Fruit fly (Drosophila melanogaster) Kc167 (cell line): ENCODE results near the gene AGO2.

Source experiments
- Myc ChIP-seq: fragments of >200 bp; optimal IDR thresholded peaks from 2 replicates; lab custom pipeline; 2017; ENCODE audit warnings: missing external identifiers
- Sin3A ChIP-seq: fragments of >200 bp; optimal IDR thresholded peaks from 2 replicates; lab custom pipeline; 2018; ENCODE audit warnings: missing external identifiers
- h ChIP-seq: fragments of >200 bp; optimal IDR thresholded peaks from 3 replicates; lab custom pipeline; 2018; ENCODE audit warnings: missing external identifiers
- insv ChIP-seq: fragments of >200 bp; optimal IDR thresholded peaks from 3 replicates; lab custom pipeline; 2018; ENCODE audit warnings: missing external identifiers
- psq ChIP-seq: fragments of >200 bp; optimal IDR thresholded peaks from 2 replicates; lab custom pipeline; 2017; ENCODE audit warnings: missing external identifiers
- ttk ChIP-seq: sonication (Bioruptor generic); optimal IDR thresholded peaks from 2 replicates; lab custom pipeline; 2017; ENCODE audit warnings: missing external identifiers

Gene AGO2

DNA sequence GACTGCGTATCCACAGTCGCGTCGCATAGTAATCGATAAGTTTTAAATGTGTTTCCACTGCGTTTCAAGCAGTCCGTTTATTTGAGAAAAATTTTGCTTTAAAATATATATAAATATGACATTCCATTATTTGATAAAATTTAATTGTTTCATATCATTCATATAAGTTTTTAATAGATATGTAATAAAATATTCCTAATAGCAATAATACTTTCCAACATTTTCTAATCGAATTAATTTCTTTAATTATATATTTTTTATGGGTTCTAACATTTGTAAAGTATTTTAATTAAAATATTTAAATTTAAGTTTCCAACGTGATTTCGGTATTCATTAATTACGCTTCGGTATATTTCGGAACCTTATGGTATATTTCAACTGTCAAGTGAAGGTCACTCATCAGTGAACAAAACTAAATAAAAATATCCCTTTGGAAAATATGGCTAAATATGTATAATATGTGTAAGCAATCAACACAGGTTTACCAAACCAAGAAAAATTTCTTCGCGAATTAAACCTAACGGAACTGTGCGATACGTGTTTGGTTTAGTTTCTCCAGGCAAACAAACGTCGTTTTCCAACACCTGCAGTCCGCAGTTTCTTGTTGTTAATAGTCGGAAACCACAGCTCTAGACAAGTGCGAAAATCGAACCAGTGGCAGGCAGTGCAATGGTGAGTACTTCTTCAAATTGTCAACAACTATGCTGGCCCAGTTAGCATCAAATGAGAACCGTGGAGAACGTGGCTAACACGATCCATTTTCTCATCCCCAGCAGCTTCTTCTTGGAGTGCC is 9.3 kb downstream of the AGO2 start, which contains the start of the genes CG7739 and SCCRO:
TSS of gene CG7739 (minus strand) at position 8 of the 793 bp plus-strand sequence.
TSS of gene SCCRO (plus strand) at position 370 of the 793 bp plus-strand sequence.
- no peak for TF ChIP-seq Sin3A
- no peak for TF ChIP-seq h (lab: Kevin White, UChicago)
- TF ChIP-seq psq, result no peak
- TF ChIP-seq ttk, result no peak
- TF ChIP-seq insv (lab: Kevin White, UChicago), result no peak
- TF ChIP-seq Myc (lab: Kevin White, UChicago), result no peak

DNA sequence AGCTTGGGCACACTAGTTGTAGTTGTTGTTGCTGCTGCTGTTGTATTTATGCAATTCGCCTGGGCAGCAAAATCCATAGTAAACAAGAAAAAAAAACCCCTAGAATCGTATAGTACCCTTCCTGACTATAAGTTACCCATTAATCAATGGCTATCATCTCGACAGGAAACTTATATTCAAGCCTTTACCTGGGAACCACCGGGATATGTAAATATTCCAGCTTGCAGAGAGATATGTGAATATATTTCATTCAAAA is 9.9 kb downstream of the AGO2 start:
- TF ChIP-seq Sin3A (no peak), Myc (lab: Kevin White, UChicago) (no peak), psq (no peak), ttk (no peak), insv (lab: Kevin White, UChicago) (no peak), h (lab: Kevin White, UChicago) (no peak)

DNA sequence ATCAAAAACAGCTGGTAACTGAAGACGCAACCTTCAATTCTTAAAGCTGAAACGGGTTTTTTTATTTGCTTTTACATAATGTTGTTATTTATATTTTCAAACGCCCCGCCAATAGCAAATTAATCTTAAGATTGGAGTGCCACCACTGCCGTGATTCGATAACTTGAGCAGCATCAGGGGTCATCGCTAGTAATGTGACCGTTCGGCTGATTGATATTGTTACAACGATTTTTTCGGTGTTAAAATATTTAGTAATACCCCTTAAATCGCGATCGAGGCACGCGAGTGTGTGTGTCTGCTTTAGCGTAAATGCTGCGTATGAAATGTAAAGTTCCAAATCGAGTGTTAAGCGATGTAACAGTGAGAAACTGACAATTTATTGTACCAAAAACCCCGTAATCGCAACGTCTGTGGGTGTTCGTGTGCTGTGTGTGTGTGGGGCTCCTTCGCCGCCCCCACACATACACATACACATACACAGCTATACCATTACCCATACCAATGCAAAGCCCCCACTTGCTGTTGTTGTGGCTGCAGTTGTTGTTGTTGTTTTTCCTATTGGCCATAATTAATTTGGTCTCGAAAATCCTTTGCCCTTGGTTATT is 12.0 kb downstream of the AGO2 start, which contains the start of gene dop:
TSS of gene dop (plus strand) at position 185 of the 605 bp plus-strand sequence.
- no peak for TF ChIP-seq h (lab: Kevin White, UChicago)
- no peak for TF ChIP-seq ttk
- no peak for TF ChIP-seq Sin3A
- no peak for TF ChIP-seq insv (lab: Kevin White, UChicago)
- TF ChIP-seq Myc (lab: Kevin White, UChicago), result no peak
- no peak for TF ChIP-seq psq

DNA sequence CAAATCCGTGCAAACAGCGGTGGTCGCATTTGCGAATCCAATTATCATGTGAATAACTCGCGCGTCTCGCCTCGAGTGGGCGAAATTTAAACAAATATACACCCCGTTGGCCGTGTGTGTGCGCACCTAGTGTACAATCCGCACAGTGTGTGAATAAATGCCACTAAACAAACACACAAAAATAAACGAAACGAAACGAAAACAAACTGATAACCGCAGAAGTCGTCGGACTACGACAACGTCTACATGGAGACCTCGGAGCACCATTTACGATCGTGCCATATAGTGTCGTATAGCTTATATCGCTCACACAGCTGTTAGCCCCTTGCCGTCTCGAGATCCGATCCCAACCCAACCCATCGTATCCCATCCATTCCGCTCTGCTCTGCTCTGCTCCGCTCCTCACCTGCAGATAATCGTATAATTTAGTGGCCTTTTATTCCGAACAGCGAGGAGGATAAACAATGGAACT is 12.6 kb downstream of the AGO2 start:
- TF ChIP-seq insv (lab: Kevin White, UChicago) (no peak), ttk (no peak), Sin3A (no peak), psq (no peak), h (lab: Kevin White, UChicago) (no peak), Myc (lab: Kevin White, UChicago) (no peak)

DNA sequence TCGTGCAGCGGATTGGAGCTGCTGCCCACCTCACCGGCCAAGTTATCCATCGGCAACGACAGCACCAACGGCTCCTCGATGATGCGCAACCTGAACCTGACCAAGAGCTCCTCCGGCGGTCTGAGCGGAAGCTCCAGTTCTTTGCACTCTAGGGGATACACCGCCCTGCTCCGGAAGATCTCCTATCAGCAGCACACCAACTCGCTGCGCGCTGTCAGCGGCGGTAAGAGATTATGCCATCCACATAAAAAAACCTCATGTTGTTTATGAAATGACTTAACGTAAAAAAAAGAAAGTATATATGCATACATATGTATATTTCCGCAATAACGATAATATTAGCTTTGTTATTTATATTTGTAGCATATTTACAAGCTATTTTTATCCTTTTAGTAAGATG is 14.8 kb downstream of the AGO2 start:
- TF ChIP-seq psq (no peak), ttk (no peak), Sin3A (no peak), Myc (lab: Kevin White, UChicago) (no peak), h (lab: Kevin White, UChicago) (no peak), insv (lab: Kevin White, UChicago) (no peak)

DNA sequence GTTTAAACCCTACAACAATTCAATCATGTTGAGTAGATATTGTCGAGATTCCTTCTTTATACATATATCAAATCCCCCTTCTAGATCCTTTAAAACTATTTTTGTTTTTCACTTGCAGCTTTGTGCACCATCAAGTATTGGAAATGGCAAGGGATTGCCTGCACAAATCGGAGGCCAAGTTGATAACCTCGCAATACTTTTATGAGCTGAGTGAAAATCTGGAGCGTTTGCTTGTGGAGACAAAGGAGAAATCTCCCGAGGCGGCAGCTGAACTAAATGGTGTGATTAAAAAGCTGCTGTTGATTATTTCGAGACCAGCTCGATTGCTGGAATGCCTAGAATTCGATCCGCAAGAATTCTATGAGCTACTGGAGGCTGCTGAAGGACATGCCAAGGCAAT is 16.7 kb downstream of the AGO2 start:
- TF ChIP-seq Myc (lab: Kevin White, UChicago), result no peak
- no peak for TF ChIP-seq ttk
- no peak for TF ChIP-seq insv (lab: Kevin White, UChicago)
- TF ChIP-seq Sin3A, result no peak
- no peak for TF ChIP-seq psq
- no peak for TF ChIP-seq h (lab: Kevin White, UChicago)

DNA sequence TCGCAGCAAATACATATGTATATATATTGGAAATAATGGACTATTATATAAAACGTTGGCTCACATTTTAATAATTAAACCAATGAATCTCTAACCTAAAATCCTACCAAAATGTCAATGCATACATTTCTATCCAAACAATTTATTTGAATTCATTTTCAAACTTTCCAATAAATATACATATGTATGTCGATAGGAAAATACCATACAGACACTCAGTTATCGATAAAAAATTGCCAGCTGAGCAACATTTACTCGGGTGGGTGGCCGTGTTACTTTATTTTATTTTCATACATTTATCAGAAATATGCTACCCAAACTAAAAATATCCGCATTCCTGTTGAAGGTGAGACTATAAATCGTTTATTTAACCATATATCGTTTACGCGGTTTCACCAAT is 22.4 kb downstream of the AGO2 start, which contains the start of gene Ufsp2:
TSS of gene Ufsp2 (plus strand) at position 214 of the 400 bp plus-strand sequence.
- TF ChIP-seq h (lab: Kevin White, UChicago), result no peak
- no peak for TF ChIP-seq psq
- TF ChIP-seq ttk, result no peak
- TF ChIP-seq insv (lab: Kevin White, UChicago), result no peak
- TF ChIP-seq Sin3A, result no peak
- no peak for TF ChIP-seq Myc (lab: Kevin White, UChicago)

DNA sequence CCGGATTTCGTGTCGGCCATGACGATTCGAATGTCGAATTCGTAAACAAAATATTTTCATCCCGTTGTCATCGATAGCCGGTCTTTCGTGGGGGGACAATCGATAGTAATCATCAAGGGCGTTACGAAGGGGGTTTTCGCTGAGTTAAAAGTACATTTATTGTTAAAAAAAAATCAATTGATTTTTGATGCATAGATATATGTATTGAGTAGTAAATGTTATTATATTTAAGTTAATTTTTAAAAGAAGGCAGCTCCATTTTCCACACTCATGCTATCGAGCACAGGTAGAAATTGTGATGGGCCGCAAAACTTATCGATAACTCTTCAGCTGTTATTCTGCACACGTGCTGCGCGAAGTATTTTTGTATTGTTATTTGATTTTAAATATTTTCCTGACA is 26.6 kb downstream of the AGO2 start, which contains the start of the genes mrn and CG12301:
TSS of gene mrn (minus strand) at position 51 of the 400 bp plus-strand sequence.
TSS of gene CG12301 (plus strand) at position 314 of the 400 bp plus-strand sequence.
- no peak for TF ChIP-seq h (lab: Kevin White, UChicago)
- TF ChIP-seq insv (lab: Kevin White, UChicago), result no peak
- TF ChIP-seq Myc (lab: Kevin White, UChicago), result no peak
- no peak for TF ChIP-seq psq
- no peak for TF ChIP-seq Sin3A

DNA sequence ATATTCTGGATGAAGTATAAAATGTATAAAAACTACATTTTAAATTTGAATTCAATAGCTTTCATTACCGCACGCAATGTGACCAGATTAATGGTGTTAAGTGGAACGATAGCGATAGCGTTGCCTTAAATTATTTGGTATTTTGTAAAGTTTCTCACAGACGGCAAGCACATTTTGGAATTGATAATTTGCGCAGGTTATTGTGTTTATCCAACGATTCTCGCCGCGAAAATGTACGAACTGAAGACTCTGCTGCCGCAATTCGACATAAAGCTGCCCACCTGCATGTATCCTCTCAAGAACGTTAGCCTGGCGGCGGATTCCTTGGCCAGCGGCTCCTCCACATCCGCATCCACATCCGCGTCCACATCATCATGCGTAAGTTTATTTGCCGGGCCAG is 29.6 kb downstream of the AGO2 start, which contains the start of gene AIMP2:
TSS of gene AIMP2 (plus strand) at position 135 of the 400 bp plus-strand sequence.
- TF ChIP-seq Sin3A (no peak), ttk (no peak), h (lab: Kevin White, UChicago) (no peak), Myc (lab: Kevin White, UChicago) (no peak), psq (no peak), insv (lab: Kevin White, UChicago) (no peak)

DNA sequence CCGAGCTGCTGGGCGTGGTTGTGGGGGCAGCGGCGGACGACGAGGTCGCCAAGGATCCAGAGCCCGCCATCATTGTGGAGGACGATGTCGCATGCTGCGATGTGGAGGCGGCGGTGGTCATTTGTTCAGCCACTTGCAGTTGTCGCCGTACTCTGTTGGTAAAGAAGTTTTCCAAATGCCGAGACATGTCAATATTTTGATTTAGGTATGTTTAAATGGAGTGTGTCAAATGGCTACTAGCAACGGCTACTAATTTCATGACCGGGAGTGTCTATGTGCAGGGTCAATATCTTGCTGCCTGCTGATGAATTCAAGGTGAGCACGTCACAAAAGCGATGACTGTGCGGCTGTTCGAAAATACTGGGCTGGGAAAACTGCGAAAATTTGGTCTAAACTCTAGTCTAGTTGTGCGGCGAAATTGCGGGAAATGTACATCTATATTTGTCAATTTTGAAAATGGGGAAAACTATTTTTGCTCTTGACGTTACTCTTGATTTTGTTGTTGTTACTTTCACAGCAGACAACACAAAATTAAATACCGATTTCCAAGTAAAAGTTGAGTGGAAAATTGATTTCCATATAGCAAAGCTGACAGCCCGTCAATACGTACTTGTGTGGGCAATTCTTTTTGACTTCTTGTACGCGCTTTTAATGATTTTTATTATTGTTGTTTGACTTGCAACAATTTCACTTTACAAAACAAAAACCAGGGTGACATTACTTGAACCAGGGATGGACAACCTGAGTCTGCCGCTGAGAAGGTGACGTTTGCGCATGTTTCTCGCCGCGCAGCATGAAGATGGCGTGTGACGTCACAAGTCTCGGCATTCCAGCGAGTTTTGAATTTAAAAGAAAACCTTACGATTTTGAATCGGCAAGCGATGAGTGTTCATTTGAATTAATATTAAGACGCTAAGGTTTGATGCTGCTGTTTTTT is 33.8 kb downstream of the AGO2 start, which contains the start of gene CG7656:
TSS of gene CG7656 (minus strand) at position 731 of the 937 bp plus-strand sequence.
- TF ChIP-seq Sin3A (no peak), insv (lab: Kevin White, UChicago) (no peak), ttk (no peak), h (lab: Kevin White, UChicago) (no peak), psq (no peak), Myc (lab: Kevin White, UChicago) (no peak)

DNA sequence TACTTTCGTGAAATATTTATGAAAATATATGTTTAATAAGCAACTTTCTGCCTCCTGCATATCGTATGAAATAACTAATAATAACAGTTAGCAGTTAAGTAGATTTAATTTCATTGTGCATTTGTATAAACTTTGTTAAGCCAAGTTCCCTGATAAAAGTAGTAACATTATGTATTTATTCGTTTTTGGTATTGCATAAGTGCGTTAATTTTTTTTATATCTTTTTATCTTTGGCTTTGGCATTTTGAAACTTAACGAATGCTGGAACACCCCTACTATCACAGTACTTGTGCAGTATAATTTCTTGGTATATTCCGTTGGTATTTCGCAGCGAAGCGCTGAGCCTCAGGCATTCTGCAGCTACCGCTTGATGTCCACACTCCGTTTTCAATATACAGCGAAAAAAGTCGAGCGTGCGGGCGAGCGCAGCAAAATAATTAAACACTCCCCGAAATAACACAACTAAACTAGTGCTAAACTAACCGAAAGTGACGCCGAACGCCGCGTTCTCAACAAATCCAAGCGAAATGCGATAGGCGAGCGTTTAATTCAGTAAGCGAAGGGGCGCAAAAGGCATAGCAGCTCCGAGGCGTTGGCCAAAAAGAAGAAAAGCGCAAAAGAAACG is 34.7 kb downstream of the AGO2 start, which contains the start of gene RhoGAP71E:
TSS of gene RhoGAP71E (plus strand) at position 347 of the 625 bp plus-strand sequence.
- TF ChIP-seq insv (lab: Kevin White, UChicago) (no peak), Sin3A (no peak), h (lab: Kevin White, UChicago) (no peak), Myc (lab: Kevin White, UChicago) (no peak), ttk (no peak), psq (no peak)
